Worm (Caenorhabditis elegans) whole organism, late embryonic: Measurements from ENCODE around the gene K02F6.4.

ENCODE experiments used
- ceh-24 ChIP-seq: sonication (generic microtip); optimal IDR thresholded peaks from 2 replicates; lab custom pipeline; 2016; ENCODE audit warnings: mild to moderate bottlenecking, missing genetic modification characterization, missing compliant biosample characterization
- ceh-48 ChIP-seq: sonication (generic microtip); optimal IDR thresholded peaks from 2 replicates; lab custom pipeline; 2016; ENCODE audit warnings: missing genetic modification characterization, inconsistent platforms, missing compliant biosample characterization
- dmd-4 ChIP-seq: sonication (generic microtip); optimal IDR thresholded peaks from 2 replicates; lab custom pipeline; 2016; ENCODE audit warnings: borderline replicate concordance, missing genetic modification characterization, missing compliant biosample characterization
- fax-1 ChIP-seq: sonication (generic microtip); optimal IDR thresholded peaks from 2 replicates; lab custom pipeline; 2016; ENCODE audit warnings: missing genotype, missing genetic modification characterization, missing compliant biosample characterization
- fkh-10 ChIP-seq: fragments of 150-350 bp; optimal IDR thresholded peaks from 2 replicates; lab custom pipeline; 2014; ENCODE audit warnings: missing biosample characterization, missing genetic modification reagents, missing genetic modification characterization
- gmeb-2 ChIP-seq: sonication (generic microtip); optimal IDR thresholded peaks from 2 replicates; lab custom pipeline; 2016; ENCODE audit warnings: missing genetic modification characterization, inconsistent platforms, missing compliant biosample characterization
- hlh-13 ChIP-seq: fragments of 200-800 bp; sonication (Bioruptor generic); optimal IDR thresholded peaks from 2 replicates; lab custom pipeline; 2018; ENCODE audit warnings: mild to moderate bottlenecking, missing genetic modification characterization, missing compliant biosample characterization
- hlh-30 ChIP-seq: sonication (generic microtip); optimal IDR thresholded peaks from 2 replicates; lab custom pipeline; 2017; ENCODE audit warnings: antibody characterized with exemption, missing genetic modification characterization, missing compliant biosample characterization; ENCODE audit not compliant: insufficient read depth
- pax-1 ChIP-seq: fragments of 150-350 bp; optimal IDR thresholded peaks from 2 replicates; lab custom pipeline; 2014; ENCODE audit warnings: missing biosample characterization, missing genetic modification characterization
- pha-4 ChIP-seq: fragments of 150-350 bp; optimal IDR thresholded peaks from 2 replicates; lab custom pipeline; 2018; ENCODE audit warnings: missing biosample characterization, missing genetic modification reagents, missing genetic modification characterization
- pqm-1 ChIP-seq: sonication (generic microtip); optimal IDR thresholded peaks from 2 replicates; lab custom pipeline; 2016; ENCODE audit warnings: missing genetic modification characterization, missing compliant biosample characterization
- rnt-1 ChIP-seq: sonication (generic microtip); optimal IDR thresholded peaks from 2 replicates; lab custom pipeline; 2016; ENCODE audit warnings: missing genetic modification characterization, missing compliant biosample characterization

DNA sequence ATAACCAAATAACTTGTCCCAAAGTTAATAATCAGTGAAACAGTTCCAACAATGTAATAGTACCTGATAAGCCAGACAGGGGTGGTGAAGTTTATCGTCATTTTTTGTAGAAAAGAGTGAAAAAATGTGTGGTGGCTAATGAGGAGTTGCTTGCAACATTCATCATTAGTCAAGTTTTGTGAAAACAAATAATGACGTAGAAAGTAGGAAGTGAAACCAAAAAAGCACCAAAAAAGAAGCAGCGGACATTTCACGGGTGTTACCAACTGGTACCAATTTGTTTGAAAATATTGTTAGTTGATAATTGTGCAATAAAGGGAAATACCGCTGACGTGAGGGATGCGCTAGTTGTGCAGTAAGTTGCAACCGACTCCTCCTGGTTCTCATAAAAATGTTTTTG lies 47.2 kb downstream of the K02F6.4 start, which contains the start of gene sri-36:
- TF ChIP-seq pqm-1 (tag; lab: Kevin White, UChicago) (no peak), ceh-24 (tag; lab: Kevin White, UChicago) (no peak), hlh-30 (tag; lab: Kevin White, UChicago) (no peak), fkh-10 (no peak), ceh-48 (tag; lab: Kevin White, UChicago) (no peak), pha-4 (tag; lab: Kevin White, UChicago) (no peak), pax-1 (tag; lab: Kevin White, UChicago) (no peak), dmd-4 (tag; lab: Kevin White, UChicago) (no peak), hlh-13 (GFP tag; lab: Kevin White, UChicago) (no peak), gmeb-2 (no peak), rnt-1 (tag; lab: Kevin White, UChicago) (no peak), fax-1 (tag; lab: Kevin White, UChicago) (no peak)
